Fruit fly (Drosophila melanogaster) whole organism, wandering third instar larva: ENCODE data around the gene CG9673.

Source experiments
- Abd-B ChIP-seq: fragments of >200 bp; optimal IDR thresholded peaks from 2 replicates; lab custom pipeline; 2017; ENCODE audit warnings: missing biosample characterization, missing genetic modification characterization
- Dfd ChIP-seq: fragments of >200 bp; optimal IDR thresholded peaks from 2 replicates; lab custom pipeline; 2017; ENCODE audit warnings: missing biosample characterization, missing genetic modification characterization
- GATAd ChIP-seq: sonication (Bioruptor generic); optimal IDR thresholded peaks from 2 replicates; lab custom pipeline; 2016; ENCODE audit warnings: missing biosample characterization, missing genetic modification characterization
- Hr78 ChIP-seq: fragments of >200 bp; optimal IDR thresholded peaks from 2 replicates; lab custom pipeline; 2017; ENCODE audit warnings: missing biosample characterization, missing genetic modification characterization
- dmrt93B ChIP-seq: fragments of 200-800 bp; sonication (Bioruptor generic); optimal IDR thresholded peaks from 2 replicates; lab custom pipeline; 2018; ENCODE audit warnings: missing biosample characterization, mild to moderate bottlenecking, missing genetic modification characterization
- jim ChIP-seq: fragments of 175-275, 200-325 bp; sonication (Bioruptor generic); optimal IDR thresholded peaks from 2 replicates; lab custom pipeline; 2016; ENCODE audit warnings: missing biosample characterization, mild to moderate bottlenecking, missing genetic modification characterization
- psq ChIP-seq: fragments of 200-800 bp; sonication (Bioruptor generic); optimal IDR thresholded peaks from 3 replicates; lab custom pipeline; 2017; ENCODE audit warnings: missing biosample characterization, mild to moderate bottlenecking, missing genetic modification characterization, moderate library complexity
- sv ChIP-seq: fragments of 200-800 bp; sonication (Bioruptor generic); optimal IDR thresholded peaks from 3 replicates; lab custom pipeline; 2016; ENCODE audit warnings: missing biosample characterization, missing genetic modification characterization
- usp ChIP-seq: fragments of >200 bp; optimal IDR thresholded peaks from 2 replicates; lab custom pipeline; 2017; ENCODE audit warnings: missing biosample characterization, missing genetic modification characterization
- woc ChIP-seq: sonication (Bioruptor generic); optimal IDR thresholded peaks from 2 replicates; lab custom pipeline; 2016; ENCODE audit warnings: missing biosample characterization, mild to moderate bottlenecking, missing genetic modification characterization

- no peak for TF ChIP-seq GATAd (GFP tag; lab: Kevin White, UChicago)
- no peak for TF ChIP-seq sv
- no peak for TF ChIP-seq jim (GFP tag; lab: Kevin White, UChicago)
- TF ChIP-seq Dfd (GFP tag; lab: Kevin White, UChicago) = no peak
- TF ChIP-seq usp (GFP tag; lab: Kevin White, UChicago) = no peak
- TF ChIP-seq dmrt93B (GFP tag; lab: Kevin White, UChicago) = no peak
- no peak for TF ChIP-seq Abd-B (GFP tag; lab: Kevin White, UChicago)
- TF ChIP-seq psq = no peak
- no peak for TF ChIP-seq Hr78 (GFP tag; lab: Kevin White, UChicago)
- no peak for TF ChIP-seq woc (GFP tag; lab: Kevin White, UChicago)
Measured at dm6 chrX:16690499-16690898, 13.2 kb downstream of the CG9673 start.
